Worm (Caenorhabditis elegans): ENCODE measurements around the gene F02D10.6.
"Not testable (repeated sequence)": the region's sequence is repeated elsewhere in the genome, so short reads cannot be mapped to it uniquely, and the experiment has no call there.

The F02D10.6 gene

ce11 chrX:13442446-13442845 is 9.0 kb downstream of the F02D10.6 start (continued):
- TF ChIP-seq unc-3 (GFP tag; conservative IDR thresholded peaks at IDR 0.05): 0 out of 2 replicates have a peak, but pooled peaks have one; percentile 23
- no peak for TF ChIP-seq unc-3 (tag; optimal IDR thresholded peaks at IDR 0.05)
- no peak for TF ChIP-seq nfya-1 (tag; optimal IDR thresholded peaks at IDR 0.05)
- TF ChIP-seq mec-3 (tag; optimal IDR thresholded peaks at IDR 0.05; ENCODE audit: borderline replicate concordance): no peak
- peak; percentile 11 for TF ChIP-seq hlh-30 (tag; optimal IDR thresholded peaks at IDR 0.05; ENCODE audit: insufficient read depth)

ce11 chrX:13435790-13436472 is 15.5 kb downstream of the F02D10.6 start, which contains the start of gene jmjd-3.3:
Gene jmjd-3.3, plus strand, starts transcription at chrX:13436422.
- TF ChIP-seq madf-2 (tag; optimal IDR thresholded peaks at IDR 0.05) (no peak), nfya-1 (tag; optimal IDR thresholded peaks at IDR 0.05) (no peak), mec-3 (tag; optimal IDR thresholded peaks at IDR 0.05; ENCODE audit: borderline replicate concordance) (no peak), ets-4 (tag; optimal IDR thresholded peaks at IDR 0.05) (no peak), fkh-10 (GFP tag; optimal IDR thresholded peaks at IDR 0.05) (no peak), ceh-2 (tag; optimal IDR thresholded peaks at IDR 0.05) (no peak), hlh-6 (tag; optimal IDR thresholded peaks at IDR 0.05) (no peak)

ce11 chrX:13435116-13435515 is 16.4 kb downstream of the F02D10.6 start:
- no peak for TF ChIP-seq ceh-6 (GFP tag; optimal IDR thresholded peaks at IDR 0.05)
- TF ChIP-seq sdc-2 (tag; optimal IDR thresholded peaks at IDR 0.05): peak; percentile 93

- TF ChIP-seq ceh-18, hlh-6, pha-4 (tag; optimal IDR thresholded peaks at IDR 0.05): not testable (repeated sequence)
Observed at ce11 chrX:13431388-13431787, 20.1 kb downstream of the F02D10.6 start, which contains the start of gene C29F7.10. Gene C29F7.10, minus strand, starts transcription at chrX:13431488.

ce11 chrX:13428755-13429154 is 22.7 kb downstream of the F02D10.6 start, which contains the start of gene fkh-4:
Gene fkh-4, minus strand, starts transcription at chrX:13428855.
- TF ChIP-seq elt-2, ztf-16, che-1 (tag; optimal IDR thresholded peaks at IDR 0.05): not testable (repeated sequence)

- no peak for TF ChIP-seq ceh-31 (tag; optimal IDR thresholded peaks at IDR 0.05)
- no peak for TF ChIP-seq ceh-30 (tag; optimal IDR thresholded peaks at IDR 0.05)
- TF ChIP-seq mec-3 (tag; optimal IDR thresholded peaks at IDR 0.05; ENCODE audit: borderline replicate concordance): no peak
- no peak for TF ChIP-seq rnt-1 (tag; optimal IDR thresholded peaks at IDR 0.05)
- no peak for TF ChIP-seq pat-9 (tag; optimal IDR thresholded peaks at IDR 0.05)
- TF ChIP-seq odd-2 (tag; optimal IDR thresholded peaks at IDR 0.05): no peak
- TF ChIP-seq elt-4 (tag; optimal IDR thresholded peaks at IDR 0.05): no peak
- TF ChIP-seq K09A11.1 (tag; optimal IDR thresholded peaks at IDR 0.05; ENCODE audit: insufficient read depth): no peak
- no peak for TF ChIP-seq hlh-30 (tag; optimal IDR thresholded peaks at IDR 0.05; ENCODE audit: insufficient read depth)
- no peak for TF ChIP-seq ahr-1 (tag; optimal IDR thresholded peaks at IDR 0.05)
- no peak for TF ChIP-seq lim-6 (tag; optimal IDR thresholded peaks at IDR 0.05)
- TF ChIP-seq sdc-2 (tag; optimal IDR thresholded peaks at IDR 0.05): no peak
Observed at ce11 chrX:13423340-13423739, 28.1 kb downstream of the F02D10.6 start, which contains the start of gene fkh-3. Gene fkh-3, minus strand, starts transcription at chrX:13423440.

ce11 chrX:13421068-13421467 is 30.4 kb downstream of the F02D10.6 start:
- TF ChIP-seq elt-2 (tag; optimal IDR thresholded peaks at IDR 0.05) (peak; percentile 45), ceh-30 (tag; optimal IDR thresholded peaks at IDR 0.05) (no peak)
